Worm (Caenorhabditis elegans) whole organism, midembryonic: Measurements from ENCODE around the gene C01G12.16.

Experiments
- T22C8.4 ChIP-seq: fragments of 200-800 bp; sonication (Bioruptor generic); IDR thresholded peaks from 2 replicates; pipeline ENCODE4 v1.3.6; 2022; ENCODE audit warnings: missing genetic modification characterization, missing compliant biosample characterization
- cog-1 ChIP-seq: sonication (generic microtip); optimal IDR thresholded peaks from 2 replicates; lab custom pipeline; 2016; ENCODE audit warnings: missing genetic modification characterization, missing compliant biosample characterization
- flt-1 ChIP-seq: fragments of 200-800 bp; sonication (Bioruptor generic); IDR thresholded peaks from 2 replicates; pipeline ENCODE4 v1.3.6; 2022; ENCODE audit warnings: missing genetic modification characterization, missing compliant biosample characterization
- klf-2 ChIP-seq: fragments of 200-800 bp; sonication (Bioruptor generic); conservative IDR thresholded peaks from 2 replicates; pipeline ENCODE4 v1.3.6; 2022; ENCODE audit warnings: missing genetic modification reagents, missing genetic modification characterization, missing compliant biosample characterization
- med-1 ChIP-seq: sonication (generic microtip); optimal IDR thresholded peaks from 2 replicates; lab custom pipeline; 2017; ENCODE audit warnings: missing genetic modification characterization, mild to moderate bottlenecking, missing compliant biosample characterization, antibody characterized with exemption, missing genetic modification reagents; ENCODE audit not compliant: insufficient read depth
- ref-1 ChIP-seq: fragments of 200-800 bp; sonication (Bioruptor generic); conservative IDR thresholded peaks from 2 replicates; pipeline ENCODE4 v1.3.6; 2022; ENCODE audit warnings: missing genetic modification reagents, missing genetic modification characterization, missing compliant biosample characterization
- tab-1 ChIP-seq: fragments of 200-800 bp; sonication (Bioruptor generic); IDR thresholded peaks from 2 replicates; pipeline ENCODE4 v1.3.6; 2022; ENCODE audit warnings: missing genetic modification characterization, missing compliant biosample characterization
- ztf-23 ChIP-seq: fragments of 200-800 bp; sonication (Bioruptor generic); IDR thresholded peaks from 2 replicates; pipeline ENCODE4 v1.3.6; 2022; ENCODE audit warnings: missing genetic modification reagents, missing genetic modification characterization, missing compliant biosample characterization
- ztf-29 ChIP-seq: fragments of 200-800 bp; sonication (Bioruptor generic); IDR thresholded peaks from 2 replicates; pipeline ENCODE4 v1.3.6; 2022; ENCODE audit warnings: missing genetic modification reagents, missing genetic modification characterization, missing compliant biosample characterization

The C01G12.16 gene

DNA sequence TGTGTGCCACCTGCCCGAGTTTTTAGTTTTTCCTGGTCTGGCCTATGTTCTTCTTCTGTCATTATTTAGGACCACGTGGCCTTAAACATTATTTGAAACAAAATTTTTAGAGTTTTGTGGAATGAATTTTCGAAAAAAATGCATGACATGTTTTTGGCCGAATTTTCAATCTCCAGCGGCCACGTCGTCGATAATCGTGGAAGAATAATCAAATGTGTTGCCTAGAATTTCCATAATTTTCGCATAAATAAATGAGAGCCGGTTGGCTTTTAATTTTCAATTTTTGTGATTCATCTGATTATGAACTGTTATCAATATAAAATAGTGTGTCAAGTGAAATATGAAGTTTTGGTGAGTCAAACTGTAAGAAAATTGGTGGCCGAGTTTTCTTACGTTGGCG lies at the start of gene C01G12.16:
Gene C01G12.16, plus strand, starts transcription at position 301 of the 400 bp plus-strand sequence.
- TF ChIP-seq ref-1 (GFP tag; lab: Robert Waterston, UW) (no peak), ztf-23 (GFP tag; lab: Robert Waterston, UW) (no peak), flt-1 (GFP tag; lab: Robert Waterston, UW) (no peak), klf-2 (GFP tag; lab: Robert Waterston, UW) (no peak), tab-1 (GFP tag; lab: Robert Waterston, UW) (no peak), cog-1 (tag; lab: Kevin White, UChicago) (no peak), T22C8.4 (GFP tag; lab: Robert Waterston, UW) (no peak), med-1 (GFP tag; lab: Kevin White, UChicago) (no peak), ztf-29 (GFP tag; lab: Robert Waterston, UW) (no peak)

DNA sequence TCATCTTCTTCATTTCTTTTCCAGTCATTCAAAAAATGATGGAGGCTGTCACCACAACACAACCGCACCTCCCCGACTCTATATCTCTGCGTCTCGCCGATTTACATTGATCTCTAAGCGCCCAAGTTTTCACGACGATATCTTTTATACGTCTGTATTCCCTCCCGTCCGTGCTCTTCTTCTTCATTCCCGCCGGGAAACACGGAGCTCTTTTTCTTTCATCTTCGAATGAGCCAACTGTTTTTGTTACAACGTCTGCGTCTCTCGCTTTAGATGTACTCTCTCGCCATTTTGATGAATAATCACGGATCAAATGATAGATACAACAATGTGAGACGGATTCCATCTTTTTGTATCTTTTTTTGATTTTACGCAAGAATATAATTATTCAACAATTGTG lies 47.4 kb upstream of the C01G12.16 start:
- no peak for TF ChIP-seq T22C8.4 (GFP tag; lab: Robert Waterston, UW)
- no peak for TF ChIP-seq med-1 (GFP tag; lab: Kevin White, UChicago)
- TF ChIP-seq flt-1 (GFP tag; lab: Robert Waterston, UW) = no peak
- TF ChIP-seq ztf-29 (GFP tag; lab: Robert Waterston, UW) = no peak
- TF ChIP-seq ref-1 (GFP tag; lab: Robert Waterston, UW) = no peak
- TF ChIP-seq cog-1 (tag; lab: Kevin White, UChicago) = no peak
- no peak for TF ChIP-seq klf-2 (GFP tag; lab: Robert Waterston, UW)
- no peak for TF ChIP-seq tab-1 (GFP tag; lab: Robert Waterston, UW)
- TF ChIP-seq ztf-23 (GFP tag; lab: Robert Waterston, UW) = no peak

DNA sequence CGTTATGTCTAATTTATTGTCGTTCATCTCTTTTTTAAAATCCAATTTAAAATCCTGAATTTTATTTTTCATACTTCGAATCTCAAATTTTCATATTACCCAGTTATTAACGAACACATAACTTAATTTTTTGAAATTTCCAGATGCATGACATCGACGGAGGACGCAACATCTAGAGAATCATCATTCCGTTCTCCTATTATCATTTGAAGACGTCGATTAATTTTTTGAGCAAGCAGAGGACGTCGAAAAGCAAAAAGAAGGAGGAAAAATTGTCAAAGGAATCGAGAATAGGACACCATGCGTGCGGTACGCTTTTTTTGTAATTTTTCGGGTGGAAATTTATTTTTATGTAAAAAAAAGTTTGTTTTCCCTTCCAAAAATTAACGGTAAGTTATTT lies 46.0 kb upstream of the C01G12.16 start, which contains the start of gene unc-103:
Gene unc-103, plus strand, starts transcription at position 301 of the 400 bp plus-strand sequence.
- TF ChIP-seq T22C8.4 (GFP tag; lab: Robert Waterston, UW) = no peak
- no peak for TF ChIP-seq flt-1 (GFP tag; lab: Robert Waterston, UW)
- TF ChIP-seq klf-2 (GFP tag; lab: Robert Waterston, UW) = no peak
- no peak for TF ChIP-seq med-1 (GFP tag; lab: Kevin White, UChicago)
- no peak for TF ChIP-seq tab-1 (GFP tag; lab: Robert Waterston, UW)
- no peak for TF ChIP-seq cog-1 (tag; lab: Kevin White, UChicago)

DNA sequence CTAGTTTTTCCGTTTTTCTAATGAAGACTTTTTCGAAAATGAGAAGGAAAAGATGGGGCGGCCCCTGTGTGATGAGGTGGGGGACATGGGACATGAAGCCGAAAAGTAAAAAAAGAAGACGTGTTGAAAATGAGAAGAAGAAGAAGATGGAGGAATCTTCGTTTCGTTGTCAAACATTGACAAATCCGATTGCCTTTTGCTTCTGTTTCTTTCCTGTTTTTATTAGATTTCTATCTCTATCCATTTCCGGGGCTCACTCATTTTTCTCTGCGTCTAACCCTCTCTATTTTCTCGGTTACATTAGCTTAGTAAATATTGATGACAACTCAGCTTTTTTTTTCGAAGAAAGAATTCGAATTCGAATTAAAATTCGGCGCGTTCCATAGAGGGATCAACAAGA lies 41.3 kb upstream of the C01G12.16 start:
- TF ChIP-seq klf-2 (GFP tag; lab: Robert Waterston, UW) (no peak), ztf-23 (GFP tag; lab: Robert Waterston, UW) (no peak), ztf-29 (GFP tag; lab: Robert Waterston, UW) (no peak), flt-1 (GFP tag; lab: Robert Waterston, UW) (no peak), tab-1 (GFP tag; lab: Robert Waterston, UW) (no peak), ref-1 (GFP tag; lab: Robert Waterston, UW) (no peak), med-1 (GFP tag; lab: Kevin White, UChicago) (no peak), T22C8.4 (GFP tag; lab: Robert Waterston, UW) (no peak), cog-1 (tag; lab: Kevin White, UChicago) (no peak)

DNA sequence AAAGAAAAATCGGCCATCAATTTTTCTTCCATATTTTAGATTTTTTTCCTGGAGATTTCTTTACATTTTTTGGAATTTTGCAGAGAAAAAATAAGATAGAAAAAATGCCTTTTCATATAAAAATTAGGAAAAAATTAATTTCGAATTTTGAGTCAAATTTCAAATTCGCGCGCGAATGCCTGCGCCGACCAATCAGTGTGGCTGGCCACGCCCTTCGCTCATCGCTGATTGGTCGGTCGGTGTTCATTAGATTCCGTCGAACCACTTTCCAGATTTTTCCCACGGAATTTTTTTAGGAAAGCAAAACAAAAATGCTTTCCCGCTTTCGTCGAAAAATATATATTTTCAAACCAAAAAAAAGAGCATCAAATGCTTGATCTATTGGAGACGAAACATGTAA lies 40.7 kb upstream of the C01G12.16 start:
- no peak for TF ChIP-seq ref-1 (GFP tag; lab: Robert Waterston, UW)
- TF ChIP-seq cog-1 (tag; lab: Kevin White, UChicago) = no peak
- TF ChIP-seq tab-1 (GFP tag; lab: Robert Waterston, UW) = no peak
- no peak for TF ChIP-seq med-1 (GFP tag; lab: Kevin White, UChicago)
- TF ChIP-seq ztf-23 (GFP tag; lab: Robert Waterston, UW) = no peak
- no peak for TF ChIP-seq klf-2 (GFP tag; lab: Robert Waterston, UW)
- no peak for TF ChIP-seq ztf-29 (GFP tag; lab: Robert Waterston, UW)
- no peak for TF ChIP-seq flt-1 (GFP tag; lab: Robert Waterston, UW)
- no peak for TF ChIP-seq T22C8.4 (GFP tag; lab: Robert Waterston, UW)

DNA sequence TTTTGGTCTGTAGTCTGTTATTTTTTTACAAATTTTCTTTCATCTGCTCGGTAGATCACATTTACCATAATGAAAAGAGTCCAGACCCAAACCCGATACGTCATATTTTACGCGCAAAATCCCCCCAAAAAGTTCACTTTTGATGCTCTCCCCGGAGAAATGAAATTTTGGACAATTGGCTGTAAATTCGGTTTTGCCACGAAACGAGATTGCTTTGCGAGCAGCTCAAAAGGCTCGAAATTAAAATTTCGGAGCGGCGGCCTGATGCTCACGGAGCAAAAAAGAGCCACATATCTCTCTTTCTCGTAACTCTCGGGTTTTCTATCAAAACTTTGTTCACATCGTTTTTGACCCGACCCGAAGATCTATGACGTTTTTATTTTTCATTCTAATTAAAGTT lies 37.8 kb upstream of the C01G12.16 start:
- no peak for TF ChIP-seq ref-1 (GFP tag; lab: Robert Waterston, UW)
- no peak for TF ChIP-seq klf-2 (GFP tag; lab: Robert Waterston, UW)

DNA sequence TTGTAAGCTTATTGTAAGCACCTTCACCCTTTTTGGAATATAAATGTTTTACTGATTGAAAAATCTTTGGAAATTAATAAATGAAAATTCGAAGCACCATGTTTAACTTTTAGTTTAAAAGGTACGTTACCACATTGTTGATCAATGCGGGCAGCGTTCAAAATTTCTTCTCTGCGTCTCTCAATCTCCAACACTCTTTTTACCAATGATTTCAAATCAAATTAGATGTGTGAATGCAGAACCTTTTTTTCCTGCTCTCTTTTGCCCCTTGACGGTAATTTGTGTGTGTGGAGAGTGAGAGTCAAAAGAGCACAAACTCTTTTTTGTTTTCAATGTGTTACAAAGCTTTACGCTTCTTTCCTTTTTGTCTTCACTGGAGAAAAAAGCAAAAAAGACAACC lies 37.1 kb upstream of the C01G12.16 start:
- TF ChIP-seq T22C8.4 (GFP tag; lab: Robert Waterston, UW) (no peak), med-1 (GFP tag; lab: Kevin White, UChicago) (no peak), ztf-23 (GFP tag; lab: Robert Waterston, UW) (no peak), ztf-29 (GFP tag; lab: Robert Waterston, UW) (no peak), tab-1 (GFP tag; lab: Robert Waterston, UW) (no peak), cog-1 (tag; lab: Kevin White, UChicago) (no peak), ref-1 (GFP tag; lab: Robert Waterston, UW) (no peak), klf-2 (GFP tag; lab: Robert Waterston, UW) (no peak), flt-1 (GFP tag; lab: Robert Waterston, UW) (no peak)

DNA sequence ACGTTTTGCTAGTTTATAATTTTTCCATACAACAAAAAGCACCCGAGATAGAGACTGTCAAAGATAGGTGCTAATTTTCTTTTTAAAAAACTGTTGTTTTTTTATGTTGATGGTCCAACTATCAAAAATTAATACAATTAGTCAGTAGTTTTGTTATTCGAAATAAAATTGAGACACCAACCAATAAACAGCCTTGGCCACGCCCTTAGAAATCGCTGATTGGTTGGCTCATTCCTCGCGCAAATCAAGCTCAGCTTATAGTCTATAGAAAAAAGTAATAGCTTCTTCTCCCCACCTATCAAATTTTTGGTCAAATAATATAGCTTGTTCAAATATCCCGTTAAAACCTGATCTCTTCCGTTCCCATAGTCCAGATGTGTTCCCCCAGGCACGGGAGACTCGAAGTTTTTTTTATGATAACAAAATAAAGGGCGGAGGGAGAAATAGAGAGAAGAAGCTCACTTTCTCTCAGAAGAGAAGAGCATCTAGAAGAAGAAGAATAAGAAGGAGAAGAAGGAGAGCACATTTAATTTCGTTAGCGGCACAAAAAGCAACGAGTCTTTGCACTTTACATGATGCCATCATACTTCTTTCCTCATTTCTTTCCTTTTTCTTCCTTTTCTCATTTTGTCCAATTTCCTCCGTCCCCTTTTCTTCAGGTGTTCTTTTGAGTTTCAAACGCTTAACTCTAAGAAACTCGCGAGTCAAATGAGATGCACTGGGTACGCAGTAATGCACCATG lies 29.1 kb upstream of the C01G12.16 start:
- TF ChIP-seq klf-2 (GFP tag; lab: Robert Waterston, UW) (no peak), ztf-23 (GFP tag; lab: Robert Waterston, UW) (no peak), flt-1 (GFP tag; lab: Robert Waterston, UW) (no peak), tab-1 (GFP tag; lab: Robert Waterston, UW) (no peak), ref-1 (GFP tag; lab: Robert Waterston, UW) (no peak), cog-1 (tag; lab: Kevin White, UChicago) (no peak), med-1 (GFP tag; lab: Kevin White, UChicago) (no peak)

DNA sequence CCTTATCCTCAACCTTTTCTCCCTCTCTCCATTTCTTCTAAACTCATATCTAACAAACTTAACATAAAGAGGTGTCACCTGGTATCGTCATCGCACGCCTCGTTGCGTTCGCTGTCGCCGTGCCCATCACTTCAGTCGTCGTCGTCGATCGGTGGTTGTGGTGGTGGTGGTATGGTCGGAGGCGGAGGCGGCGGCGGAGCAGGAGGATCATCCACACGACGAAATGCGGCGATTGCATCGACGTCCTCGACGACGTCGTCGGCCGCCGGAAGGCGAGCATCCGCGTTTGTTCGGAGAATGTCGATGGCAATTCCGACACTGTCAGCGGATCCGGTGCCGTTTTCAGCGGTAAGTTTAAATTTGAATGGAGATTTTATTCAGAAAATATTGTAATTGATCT lies 27.0 kb upstream of the C01G12.16 start:
- TF ChIP-seq klf-2 (GFP tag; lab: Robert Waterston, UW) (no peak), ztf-29 (GFP tag; lab: Robert Waterston, UW) (no peak), cog-1 (tag; lab: Kevin White, UChicago) (no peak), tab-1 (GFP tag; lab: Robert Waterston, UW) (no peak)
